Worm (Caenorhabditis elegans): ENCODE results near the gene F16G10.10.

DNA sequence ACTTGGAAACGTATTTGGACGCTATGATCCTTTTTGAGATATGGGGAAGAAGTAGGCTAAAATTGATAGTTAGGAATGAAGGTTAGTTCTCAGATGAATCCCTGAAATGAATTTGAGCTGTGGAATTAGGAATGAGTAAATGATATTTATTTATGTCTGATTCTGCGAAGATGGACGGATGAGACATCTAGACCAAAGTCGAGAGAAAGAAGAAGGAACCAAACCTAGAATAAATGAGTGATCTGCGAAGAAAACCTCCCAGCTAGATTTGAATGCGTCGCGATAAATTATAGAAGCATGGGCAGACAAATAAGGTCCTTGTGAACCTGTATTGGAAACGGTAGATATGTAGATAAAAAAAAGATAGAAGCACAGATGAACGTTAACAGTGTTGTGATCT, 30.8 kb downstream of the F16G10.10 start, which contains the start of gene F43C11.16:
- TF ChIP-seq fos-1 (tag; optimal IDR thresholded peaks at IDR 0.05) (no peak), unc-62 (GFP tag; optimal IDR thresholded peaks at IDR 0.05) (no peak), egl-5 (tag; optimal IDR thresholded peaks at IDR 0.05) (no peak), nhr-12 (tag; optimal IDR thresholded peaks at IDR 0.05) (no peak), nhr-28 (tag; optimal IDR thresholded peaks at IDR 0.05) (no peak), nhr-43 (tag; optimal IDR thresholded peaks at IDR 0.05; ENCODE audit: poor library complexity, severe bottlenecking) (no peak)

Data from whole organism, L3 larva.